Fruit fly (Drosophila melanogaster): ENCODE measurements around the gene Nepl21.

Gene Nepl21

DNA sequence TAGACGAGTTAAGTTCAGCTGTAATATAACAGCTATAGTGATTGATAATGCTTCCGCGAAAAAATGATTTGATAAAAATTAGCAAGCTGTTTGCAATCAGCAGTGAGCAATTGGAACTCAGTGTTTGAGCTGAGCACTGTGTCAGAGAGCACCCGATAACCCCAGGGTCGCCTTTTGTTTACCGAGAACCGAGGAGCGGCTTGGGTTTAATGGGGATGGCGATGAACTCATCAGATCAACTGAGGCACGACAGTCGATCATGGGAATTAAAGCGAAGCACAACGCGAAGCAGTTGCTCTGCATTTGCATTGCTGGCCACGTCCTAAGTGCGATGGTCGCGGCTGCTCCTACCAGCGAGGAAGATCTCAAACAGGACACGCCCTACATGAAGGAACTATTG lies at the start of gene Nepl21:
Nepl21 (plus strand) TSS at position 260 of the 400 bp plus-strand sequence.
- TF ChIP-seq Myc (optimal IDR thresholded peaks at IDR 0.05) (no peak), dmrt93B (GFP tag; optimal IDR thresholded peaks at IDR 0.05) (no peak), usp (GFP tag; optimal IDR thresholded peaks at IDR 0.05) (no peak), HLH106 (tag; optimal IDR thresholded peaks at IDR 0.05) (no peak), Rel (GFP tag; optimal IDR thresholded peaks at IDR 0.05) (no peak), Rel (tag; optimal IDR thresholded peaks at IDR 0.05) (peak; percentile 17), Hr78 (GFP tag; optimal IDR thresholded peaks at IDR 0.05) (no peak), tai (GFP tag; optimal IDR thresholded peaks at IDR 0.05) (no peak)

dm6 chr3R:28840620-28841019 lies 42.9 kb upstream of the Nepl21 start:
- no peak for TF ChIP-seq brk (GFP tag; optimal IDR thresholded peaks at IDR 0.05)
- no peak for TF ChIP-seq Myc (optimal IDR thresholded peaks at IDR 0.05)
- no peak for TF ChIP-seq br (GFP tag; optimal IDR thresholded peaks at IDR 0.05)
- no peak for TF ChIP-seq Mio (GFP tag; optimal IDR thresholded peaks at IDR 0.05)
- no peak for TF ChIP-seq HLH106 (tag; optimal IDR thresholded peaks at IDR 0.05)

DNA sequence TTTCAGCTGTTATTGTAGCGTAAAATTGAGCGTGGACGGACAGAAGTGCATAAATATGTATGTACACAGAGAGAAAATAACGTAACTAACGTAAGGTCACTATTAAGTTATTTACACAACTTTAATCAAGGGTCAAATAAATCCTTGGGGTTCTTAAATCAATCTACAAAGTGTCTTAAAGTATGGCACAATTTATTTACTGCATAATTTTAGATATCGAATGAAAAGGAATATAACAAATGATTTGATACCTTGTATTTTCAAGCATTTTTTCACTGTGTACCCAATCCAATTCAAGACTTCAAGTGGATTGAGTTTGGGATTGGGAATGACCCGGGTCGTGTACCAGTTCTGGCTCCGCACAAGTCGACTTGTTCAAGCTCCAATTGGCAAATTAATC lies 41.5 kb upstream of the Nepl21 start:
- no peak for TF ChIP-seq Hr83 (GFP tag; optimal IDR thresholded peaks at IDR 0.05; ENCODE audit: poor library complexity, severe bottlenecking)
- no peak for TF ChIP-seq fru (GFP tag; optimal IDR thresholded peaks at IDR 0.05)
- no peak for TF ChIP-seq Dif (GFP tag; optimal IDR thresholded peaks at IDR 0.05; ENCODE audit: partially characterized antibody)
- TF ChIP-seq HLH106 (tag; optimal IDR thresholded peaks at IDR 0.05): no peak
- no peak for TF ChIP-seq brk (GFP tag; optimal IDR thresholded peaks at IDR 0.05)
- TF ChIP-seq lola (GFP tag; optimal IDR thresholded peaks at IDR 0.05): no peak
- no peak for TF ChIP-seq psq (GFP tag; optimal IDR thresholded peaks at IDR 0.05)
- TF ChIP-seq tai (GFP tag; optimal IDR thresholded peaks at IDR 0.05): no peak
- no peak for TF ChIP-seq Vsx2 (GFP tag; optimal IDR thresholded peaks at IDR 0.05; ENCODE audit: partially characterized antibody)
- no peak for TF ChIP-seq GATAd (GFP tag; optimal IDR thresholded peaks at IDR 0.05)
- no peak for TF ChIP-seq jim (GFP tag; optimal IDR thresholded peaks at IDR 0.05)
- no peak for TF ChIP-seq sage (GFP tag; optimal IDR thresholded peaks at IDR 0.05)
- no peak for TF ChIP-seq OdsH (GFP tag; optimal IDR thresholded peaks at IDR 0.05)

dm6 chr3R:28842431-28842830 lies 41.1 kb upstream of the Nepl21 start:
- TF ChIP-seq Mio (GFP tag; optimal IDR thresholded peaks at IDR 0.05) (no peak), Hnf4 (GFP tag; optimal IDR thresholded peaks at IDR 0.05) (no peak), psq (GFP tag; optimal IDR thresholded peaks at IDR 0.05) (no peak), fru (GFP tag; optimal IDR thresholded peaks at IDR 0.05) (no peak), woc (GFP tag; optimal IDR thresholded peaks at IDR 0.05) (no peak), GATAd (GFP tag; optimal IDR thresholded peaks at IDR 0.05) (no peak)

DNA sequence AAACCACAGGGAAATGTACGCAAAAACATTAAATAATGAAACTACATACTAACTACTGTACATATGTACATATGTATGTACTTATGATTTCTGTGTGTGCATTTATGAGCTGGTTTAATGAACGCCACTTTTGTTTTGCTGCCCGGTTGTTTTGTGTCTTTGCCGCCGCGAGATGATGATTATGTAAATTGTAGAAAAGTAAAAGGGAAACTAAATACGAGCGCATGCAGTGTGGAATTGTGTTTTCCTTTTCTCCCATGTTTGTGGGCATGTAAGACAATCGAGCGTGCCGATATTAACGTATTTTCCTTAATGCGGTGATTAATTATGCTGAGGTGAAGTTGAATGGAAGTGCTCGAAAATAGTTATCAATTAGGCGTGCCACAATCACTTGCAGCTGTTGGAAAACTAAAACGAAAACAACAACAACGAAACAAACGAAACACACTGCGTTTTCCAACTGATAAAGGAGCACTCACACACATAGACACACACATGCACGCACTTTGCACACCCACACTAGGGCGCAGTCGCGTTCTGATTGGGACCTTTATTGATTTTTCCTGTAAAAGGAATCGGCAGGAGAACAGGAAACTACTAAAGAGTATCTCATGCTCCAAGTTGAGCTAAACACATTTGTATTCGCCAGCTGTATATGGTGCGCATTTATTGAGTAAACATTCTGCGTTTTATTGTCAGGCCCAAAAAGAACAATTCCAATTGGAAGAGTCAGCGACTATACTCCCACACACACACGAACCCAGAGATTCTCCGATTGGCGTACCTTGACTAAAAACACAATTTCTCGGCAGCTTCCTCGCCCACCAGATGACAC lies 39.5 kb upstream of the Nepl21 start:
- no peak for TF ChIP-seq sv (GFP tag; optimal IDR thresholded peaks at IDR 0.05)
- no peak for TF ChIP-seq sage (GFP tag; optimal IDR thresholded peaks at IDR 0.05)
- TF ChIP-seq dsf (GFP tag; optimal IDR thresholded peaks at IDR 0.05; ENCODE audit: borderline replicate concordance): no peak
- no peak for TF ChIP-seq tai (GFP tag; optimal IDR thresholded peaks at IDR 0.05)
- TF ChIP-seq Hr78 (GFP tag; optimal IDR thresholded peaks at IDR 0.05): no peak
- no peak for TF ChIP-seq Abd-B (GFP tag; optimal IDR thresholded peaks at IDR 0.05)
- no peak for TF ChIP-seq psq (GFP tag; optimal IDR thresholded peaks at IDR 0.05)
- no peak for TF ChIP-seq Dfd (GFP tag; optimal IDR thresholded peaks at IDR 0.05)
- TF ChIP-seq HLH106 (tag; optimal IDR thresholded peaks at IDR 0.05): no peak
- no peak for TF ChIP-seq Myc (optimal IDR thresholded peaks at IDR 0.05)
- no peak for TF ChIP-seq fru (GFP tag; optimal IDR thresholded peaks at IDR 0.05)
- no peak for TF ChIP-seq Hnf4 (GFP tag; optimal IDR thresholded peaks at IDR 0.05)
- TF ChIP-seq Rel (GFP tag; optimal IDR thresholded peaks at IDR 0.05): no peak
- no peak for TF ChIP-seq Rel (tag; optimal IDR thresholded peaks at IDR 0.05)
- no peak for TF ChIP-seq h (GFP tag; optimal IDR thresholded peaks at IDR 0.05)
- TF ChIP-seq brk (GFP tag; optimal IDR thresholded peaks at IDR 0.05): no peak
- no peak for TF ChIP-seq ey (GFP tag; optimal IDR thresholded peaks at IDR 0.05)
- TF ChIP-seq woc (GFP tag; optimal IDR thresholded peaks at IDR 0.05): no peak

Measured in whole organism, wandering third instar larva.